Fruit fly (Drosophila melanogaster) whole organism, pupa: ENCODE data around the gene zfh1.

ENCODE experiments used
- CG10348 ChIP-seq: fragments of 200-800 bp; sonication (Bioruptor generic); IDR thresholded peaks from 2 replicates; pipeline ENCODE4 v1.3.6; 2022; ENCODE audit warnings: missing biosample characterization, missing genetic modification characterization
- CG12605 ChIP-seq: fragments of 200-800 bp; sonication (Bioruptor generic); IDR thresholded peaks from 2 replicates; pipeline ENCODE4 v1.3.6; 2022; ENCODE audit warnings: missing biosample characterization, missing genetic modification characterization
- CG13204 ChIP-seq: fragments of 200-800 bp; sonication (Bioruptor generic); optimal IDR thresholded peaks from 2 replicates; lab custom pipeline; 2018; ENCODE audit warnings: missing biosample characterization, mild to moderate bottlenecking, missing genetic modification characterization, moderate library complexity
- CG14655 ChIP-seq: fragments of 200-800 bp; sonication (Bioruptor generic); optimal IDR thresholded peaks from 3 replicates; lab custom pipeline; 2017; ENCODE audit warnings: mild to moderate bottlenecking, missing biosample characterization, missing genetic modification reagents, missing genetic modification characterization
- CG15710 ChIP-seq: fragments of 200-800 bp; sonication (Bioruptor generic); optimal IDR thresholded peaks from 2 replicates; lab custom pipeline; 2018; ENCODE audit warnings: missing biosample characterization, mild to moderate bottlenecking, missing genetic modification characterization, moderate library complexity
- CG17806 ChIP-seq: fragments of 200-800 bp; sonication (Bioruptor generic); optimal IDR thresholded peaks from 2 replicates; lab custom pipeline; 2018; ENCODE audit warnings: missing biosample characterization, mild to moderate bottlenecking, missing genetic modification characterization, moderate library complexity
- CG32121 ChIP-seq: fragments of 200-800 bp; sonication (Bioruptor generic); IDR thresholded peaks from 2 replicates; pipeline ENCODE4 v1.3.6; 2022; ENCODE audit warnings: missing biosample characterization, missing genetic modification characterization
- CG34367 ChIP-seq: fragments of 200-800 bp; sonication (Bioruptor generic); optimal IDR thresholded peaks from 2 replicates; lab custom pipeline; 2018; ENCODE audit warnings: missing biosample characterization, mild to moderate bottlenecking, missing genetic modification characterization
- CG4496 ChIP-seq: fragments of 200-800 bp; sonication (Bioruptor generic); IDR thresholded peaks from 3 replicates; pipeline ENCODE4 v1.3.6; 2022; ENCODE audit warnings: missing biosample characterization, missing genetic modification characterization
- CG8159 ChIP-seq: fragments of 200-800 bp; sonication (Bioruptor generic); optimal IDR thresholded peaks from 3 replicates; lab custom pipeline; 2018; ENCODE audit warnings: missing biosample characterization, mild to moderate bottlenecking, missing genetic modification characterization, moderate library complexity
- CG8301 ChIP-seq: fragments of 200-800 bp; sonication (Bioruptor generic); optimal IDR thresholded peaks from 2 replicates; lab custom pipeline; 2018; ENCODE audit warnings: missing biosample characterization, mild to moderate bottlenecking, missing genetic modification characterization
- CG9948 ChIP-seq: fragments of 200-800 bp; sonication (Bioruptor generic); optimal IDR thresholded peaks from 2 replicates; lab custom pipeline; 2018; ENCODE audit warnings: missing biosample characterization, mild to moderate bottlenecking, missing genetic modification characterization, moderate library complexity
- D1 ChIP-seq: fragments of 200-800 bp; sonication (Bioruptor generic); optimal IDR thresholded peaks from 2 replicates; lab custom pipeline; 2018; ENCODE audit warnings: missing biosample characterization, mild to moderate bottlenecking, missing genetic modification characterization, moderate library complexity
- EcR ChIP-seq: fragments of 200-800 bp; sonication (Bioruptor generic); optimal IDR thresholded peaks from 3 replicates; lab custom pipeline; 2019; ENCODE audit warnings: missing biosample characterization, missing genetic modification characterization, mild to moderate bottlenecking, moderate library complexity, missing genetic modification reagents
- Ets98B ChIP-seq: fragments of 200-800 bp; sonication (Bioruptor generic); IDR thresholded peaks from 2 replicates; pipeline ENCODE4 v1.3.6; 2022; ENCODE audit warnings: missing biosample characterization, missing genetic modification characterization
- Pif1A ChIP-seq: fragments of 200-800 bp; sonication (Bioruptor generic); optimal IDR thresholded peaks from 3 replicates; lab custom pipeline; 2016; ENCODE audit warnings: missing biosample characterization, missing genetic modification characterization
- Pif1B ChIP-seq: fragments of 200-800 bp; sonication (Bioruptor generic); optimal IDR thresholded peaks from 3 replicates; lab custom pipeline; 2016; ENCODE audit warnings: missing biosample characterization, missing genetic modification characterization
- fd96Ca ChIP-seq: fragments of 200-800 bp; sonication (Bioruptor generic); IDR thresholded peaks from 3 replicates; pipeline ENCODE4 v1.3.6; 2022; ENCODE audit warnings: missing biosample characterization, missing genetic modification characterization
- gl ChIP-seq: fragments of 200-800 bp; sonication (Bioruptor generic); optimal IDR thresholded peaks from 2 replicates; lab custom pipeline; 2018; ENCODE audit warnings: missing biosample characterization, mild to moderate bottlenecking, missing genetic modification characterization
- rn ChIP-seq: fragments of 200-800 bp; sonication (Bioruptor generic); IDR thresholded peaks from 2 replicates; pipeline ENCODE4 v1.3.6; 2022; ENCODE audit warnings: missing biosample characterization, missing genetic modification characterization

Gene zfh1

dm6 chr3R:30746190-30746589, 19.5 kb upstream of the zfh1 start, which contains the start of gene Npc2h:
TSS of gene Npc2h (minus strand) at chr3R:30746290.
- no peak for TF ChIP-seq gl (tag; lab: Kevin White, UChicago)
- no peak for TF ChIP-seq EcR (GFP tag; lab: Kevin White, UChicago)
- TF ChIP-seq CG17806 (tag; lab: Kevin White, UChicago) = no peak
- no peak for TF ChIP-seq D1 (tag; lab: Kevin White, UChicago)
- TF ChIP-seq CG8159 (tag; lab: Kevin White, UChicago) = no peak
- peak; percentile 4 for TF ChIP-seq CG14655

dm6 chr3R:30747039-30747438, 18.7 kb upstream of the zfh1 start:
- TF ChIP-seq CG8159 (tag; lab: Kevin White, UChicago) (no peak), CG4496 (GFP tag; lab: Robert Waterston, UW) (peak; percentile 68; the same call in 2 of the 3 replicates), CG17806 (tag; lab: Kevin White, UChicago) (no peak), CG32121 (GFP tag; lab: Robert Waterston, UW) (peak; percentile 30; the same call in 1 of the 2 replicates), Ets98B (GFP tag; lab: Robert Waterston, UW) (0 out of 2 replicates have a peak, but pooled peaks have one; percentile 22), CG13204 (no peak), CG15710 (no peak)

- no peak for TF ChIP-seq CG4496 (GFP tag; lab: Robert Waterston, UW)
- TF ChIP-seq rn (GFP tag; lab: Robert Waterston, UW) = no peak
- no peak for TF ChIP-seq CG12605
- no peak for TF ChIP-seq Pif1B (GFP tag; lab: Kevin White, UChicago)
- TF ChIP-seq fd96Ca (GFP tag; lab: Robert Waterston, UW) = no peak
- TF ChIP-seq CG15710 = no peak
- no peak for TF ChIP-seq CG34367 (tag; lab: Kevin White, UChicago)
- no peak for TF ChIP-seq CG8301 (tag; lab: Kevin White, UChicago)
- TF ChIP-seq EcR (GFP tag; lab: Kevin White, UChicago) = no peak
- no peak for TF ChIP-seq CG14655
- TF ChIP-seq CG9948 (tag; lab: Kevin White, UChicago) = no peak
Measured at dm6 chr3R:30750898-30751297, 14.8 kb upstream of the zfh1 start.

dm6 chr3R:30754488-30755223, 11.1 kb upstream of the zfh1 start:
- TF ChIP-seq CG13204 (no peak), CG14655 (no peak), rn (GFP tag; lab: Robert Waterston, UW) (no peak), fd96Ca (GFP tag; lab: Robert Waterston, UW) (no peak), Pif1A (GFP tag; lab: Kevin White, UChicago) (no peak), CG32121 (GFP tag; lab: Robert Waterston, UW) (no peak), Pif1B (GFP tag; lab: Kevin White, UChicago) (no peak), gl (tag; lab: Kevin White, UChicago) (no peak), CG8301 (tag; lab: Kevin White, UChicago) (no peak)

- TF ChIP-seq fd96Ca (GFP tag; lab: Robert Waterston, UW) (no peak), CG10348 (GFP tag; lab: Robert Waterston, UW) (no peak), CG15710 (peak; percentile 16), CG17806 (tag; lab: Kevin White, UChicago) (peak; percentile 17), CG4496 (GFP tag; lab: Robert Waterston, UW) (no peak), Pif1B (GFP tag; lab: Kevin White, UChicago) (no peak), Ets98B (GFP tag; lab: Robert Waterston, UW) (no peak), CG8159 (tag; lab: Kevin White, UChicago) (peak; percentile 7), EcR (GFP tag; lab: Kevin White, UChicago) (peak; percentile 43), CG34367 (tag; lab: Kevin White, UChicago) (no peak), CG12605 (no peak)
Measured at dm6 chr3R:30756191-30756590, 9.5 kb upstream of the zfh1 start.

- TF ChIP-seq CG8301 (tag; lab: Kevin White, UChicago) = no peak
- peak; percentile 10 for TF ChIP-seq CG8159 (tag; lab: Kevin White, UChicago)
- peak; percentile 5 for TF ChIP-seq CG14655
- peak; percentile 33; the same call in 1 of the 3 replicates for TF ChIP-seq CG4496 (GFP tag; lab: Robert Waterston, UW)
Measured at dm6 chr3R:30758725-30759714, 6.7 kb upstream of the zfh1 start.
